Worm (Caenorhabditis elegans) whole organism, young adult: Measurements from ENCODE around the gene F13B12.3.

Experiments
- B0035.1 ChIP-seq: sonication (generic microtip); optimal IDR thresholded peaks from 2 replicates; lab custom pipeline; 2016; ENCODE audit warnings: missing genetic modification characterization, mild to moderate bottlenecking, missing compliant biosample characterization, missing genotype, missing genetic modification reagents
- C17E4.6 ChIP-seq: fragments of 200-800 bp; sonication (Bioruptor generic); IDR thresholded peaks from 2 replicates; pipeline ENCODE4 v1.3.6; 2022; ENCODE audit warnings: missing genetic modification reagents, missing genetic modification characterization, missing compliant biosample characterization
- F49E8.2 ChIP-seq: sonication (generic microtip); optimal IDR thresholded peaks from 3 replicates; lab custom pipeline; 2017; ENCODE audit warnings: missing genetic modification characterization, mild to moderate bottlenecking, missing compliant biosample characterization, antibody characterized with exemption, moderate library complexity; ENCODE audit not compliant: insufficient read depth
- F52B5.7 ChIP-seq: sonication (generic microtip); optimal IDR thresholded peaks from 2 replicates; lab custom pipeline; 2016; ENCODE audit warnings: mild to moderate bottlenecking, missing genetic modification characterization, missing compliant biosample characterization
- K12H6.12 ChIP-seq: fragments of 200-800 bp; sonication (Bioruptor generic); optimal IDR thresholded peaks from 2 replicates; lab custom pipeline; 2018; ENCODE audit warnings: mild to moderate bottlenecking, missing genetic modification characterization, missing compliant biosample characterization
- T07F8.4 ChIP-seq: sonication (generic microtip); optimal IDR thresholded peaks from 2 replicates; lab custom pipeline; 2016; ENCODE audit warnings: mild to moderate bottlenecking, missing genetic modification characterization, moderate library complexity, missing compliant biosample characterization
- Y79H2A.3 ChIP-seq: fragments of 200-800 bp; sonication (Bioruptor generic); conservative IDR thresholded peaks from 2 replicates; pipeline ENCODE4 v1.3.6; 2022; ENCODE audit warnings: missing genetic modification reagents, missing genetic modification characterization, missing compliant biosample characterization
- ZK185.1 ChIP-seq: sonication (generic microtip); optimal IDR thresholded peaks from 2 replicates; lab custom pipeline; 2016; ENCODE audit warnings: mild to moderate bottlenecking, missing genetic modification characterization, missing compliant biosample characterization; ENCODE audit not compliant: poor library complexity, severe bottlenecking
- akir-1 ChIP-seq: fragments of 200-800 bp; sonication (Bioruptor generic); optimal IDR thresholded peaks from 2 replicates; lab custom pipeline; 2018; ENCODE audit warnings: mild to moderate bottlenecking, missing genetic modification characterization, moderate library complexity, missing compliant biosample characterization
- aptf-2 ChIP-seq: fragments of 200-800 bp; sonication (Bioruptor generic); conservative IDR thresholded peaks from 2 replicates; pipeline ENCODE4 v1.3.6; 2022; ENCODE audit warnings: missing genetic modification reagents, missing genetic modification characterization, missing compliant biosample characterization
- atf-7 ChIP-seq: sonication (generic microtip); optimal IDR thresholded peaks from 2 replicates; lab custom pipeline; 2017; ENCODE audit warnings: mild to moderate bottlenecking, missing genetic modification characterization, missing compliant biosample characterization
- athp-1 ChIP-seq: sonication (generic microtip); optimal IDR thresholded peaks from 2 replicates; lab custom pipeline; 2017; ENCODE audit warnings: mild to moderate bottlenecking, missing genetic modification characterization, missing compliant biosample characterization
- attf-5 ChIP-seq: fragments of 200-800 bp; sonication (Bioruptor generic); optimal IDR thresholded peaks from 2 replicates; lab custom pipeline; 2018; ENCODE audit warnings: mild to moderate bottlenecking, missing genetic modification characterization, missing compliant biosample characterization
- cebp-1 ChIP-seq, 2 experiments: fragments of 200-800 bp in 1 of 2; sonication (Bioruptor generic) in 1 of 2; sonication (generic microtip) in 1 of 2; IDR thresholded peaks in 1 of 2; optimal IDR thresholded peaks in 1 of 2; 2 replicates each; pipeline versions ENCODE4 v1.3.6 to Lab custom; 2017 to 2022; ENCODE audit warnings: missing compliant biosample characterization in 2 of 2, missing genetic modification characterization in 2 of 2, mild to moderate bottlenecking in 1 of 2, missing genetic modification reagents in 1 of 2, moderate library complexity in 1 of 2
- cebp-2 ChIP-seq: fragments of 200-800 bp; sonication (Bioruptor generic); IDR thresholded peaks from 2 replicates; pipeline ENCODE4 v1.3.6; 2022; ENCODE audit warnings: missing genetic modification characterization, missing compliant biosample characterization
- ceh-27 ChIP-seq: fragments of 200-800 bp; sonication (Bioruptor generic); optimal IDR thresholded peaks from 2 replicates; lab custom pipeline; 2018; ENCODE audit warnings: mild to moderate bottlenecking, missing genetic modification characterization, moderate library complexity, missing compliant biosample characterization
- ceh-79 ChIP-seq: sonication (generic microtip); optimal IDR thresholded peaks from 2 replicates; lab custom pipeline; 2017; ENCODE audit warnings: mild to moderate bottlenecking, missing genetic modification characterization, missing compliant biosample characterization
- die-1 ChIP-seq: sonication (generic microtip); optimal IDR thresholded peaks from 2 replicates; lab custom pipeline; 2016; ENCODE audit warnings: missing genotype, mild to moderate bottlenecking, missing genetic modification characterization, missing compliant biosample characterization
- dox-1 ChIP-seq: fragments of 200-800 bp; sonication (Bioruptor generic); IDR thresholded peaks from 2 replicates; pipeline ENCODE4 v1.3.6; 2022; ENCODE audit warnings: missing genetic modification reagents, missing genetic modification characterization, missing compliant biosample characterization
- efl-1 ChIP-seq: fragments of 150-350 bp; optimal IDR thresholded peaks from 2 replicates; lab custom pipeline; 2014; ENCODE audit warnings: missing biosample characterization, missing genetic modification reagents, missing genetic modification characterization
- egl-18 ChIP-seq: fragments of 200-800 bp; sonication (Bioruptor generic); IDR thresholded peaks from 2 replicates; pipeline ENCODE4 v1.3.6; 2022; ENCODE audit warnings: missing genetic modification reagents, missing genetic modification characterization, missing compliant biosample characterization
- ekl-4 ChIP-seq: fragments of 200-800 bp; sonication (Bioruptor generic); IDR thresholded peaks from 2 replicates; pipeline ENCODE4 v1.3.6; 2022; ENCODE audit warnings: missing genetic modification reagents, missing genetic modification characterization, missing compliant biosample characterization
- gei-17 ChIP-seq: fragments of 200-800 bp; sonication (Bioruptor generic); optimal IDR thresholded peaks from 2 replicates; lab custom pipeline; 2018; ENCODE audit warnings: mild to moderate bottlenecking, missing genetic modification characterization, missing compliant biosample characterization
- him-1 ChIP-seq: sonication (generic microtip); optimal IDR thresholded peaks from 2 replicates; lab custom pipeline; 2016; ENCODE audit warnings: missing genotype, missing genetic modification reagents, missing genetic modification characterization, missing compliant biosample characterization
- hlh-12 ChIP-seq: sonication (generic microtip); optimal IDR thresholded peaks from 2 replicates; lab custom pipeline; 2016; ENCODE audit warnings: missing genetic modification characterization, missing compliant biosample characterization
- hmg-1.2 ChIP-seq: fragments of 200-800 bp; sonication (Bioruptor generic); IDR thresholded peaks from 2 replicates; pipeline ENCODE4 v1.3.6; 2022; ENCODE audit warnings: missing genetic modification reagents, missing genetic modification characterization, missing compliant biosample characterization
- hmg-20 ChIP-seq: fragments of 200-800 bp; sonication (Bioruptor generic); IDR thresholded peaks from 2 replicates; pipeline ENCODE4 v1.3.6; 2022; ENCODE audit warnings: missing genetic modification reagents, missing genetic modification characterization, missing compliant biosample characterization
- hsf-1 ChIP-seq: fragments of 200-800 bp; sonication (Bioruptor generic); IDR thresholded peaks from 2 replicates; pipeline ENCODE4 v1.3.6; 2022; ENCODE audit warnings: missing genetic modification reagents, missing genetic modification characterization, missing compliant biosample characterization
- lag-1 ChIP-seq: fragments of 200-800 bp; sonication (Bioruptor generic); IDR thresholded peaks from 2 replicates; pipeline ENCODE4 v1.3.6; 2022; ENCODE audit warnings: missing genetic modification reagents, missing genetic modification characterization, missing compliant biosample characterization
- lin-40 ChIP-seq: sonication (generic microtip); optimal IDR thresholded peaks from 2 replicates; lab custom pipeline; 2016; ENCODE audit warnings: missing genetic modification characterization, mild to moderate bottlenecking, missing compliant biosample characterization, missing genotype, missing genetic modification reagents
- lsl-1 ChIP-seq: fragments of 200-800 bp; sonication (Bioruptor generic); optimal IDR thresholded peaks from 2 replicates; lab custom pipeline; 2018; ENCODE audit warnings: mild to moderate bottlenecking, missing genetic modification characterization, moderate library complexity, missing compliant biosample characterization
- madf-3 ChIP-seq: fragments of 200-800 bp; sonication (Bioruptor generic); IDR thresholded peaks from 2 replicates; pipeline ENCODE4 v1.3.6; 2022; ENCODE audit warnings: missing genetic modification reagents, missing genetic modification characterization, missing compliant biosample characterization
- madf-8 ChIP-seq: fragments of 200-800 bp; sonication (Bioruptor generic); conservative IDR thresholded peaks from 2 replicates; pipeline ENCODE4 v1.3.6; 2022; ENCODE audit warnings: missing genetic modification reagents, missing genetic modification characterization, missing compliant biosample characterization
- mcd-1 ChIP-seq: fragments of 200-800 bp; sonication (Bioruptor generic); IDR thresholded peaks from 2 replicates; pipeline ENCODE4 v1.3.6; 2022; ENCODE audit warnings: missing genetic modification reagents, missing genetic modification characterization, missing compliant biosample characterization
- nfya-2 ChIP-seq: fragments of 200-800 bp; sonication (Bioruptor generic); IDR thresholded peaks from 2 replicates; pipeline ENCODE4 v1.3.6; 2022; ENCODE audit warnings: missing genetic modification reagents, missing genetic modification characterization, missing compliant biosample characterization
- nhr-120 ChIP-seq: fragments of 200-800 bp; sonication (Bioruptor generic); IDR thresholded peaks from 2 replicates; pipeline ENCODE4 v1.3.6; 2022; ENCODE audit warnings: missing genetic modification characterization, missing compliant biosample characterization
- nhr-90 ChIP-seq: sonication (generic microtip); optimal IDR thresholded peaks from 2 replicates; lab custom pipeline; 2016; ENCODE audit warnings: missing genotype, mild to moderate bottlenecking, missing genetic modification characterization, missing compliant biosample characterization
- rcor-1 ChIP-seq: fragments of 200-800 bp; sonication (Bioruptor generic); IDR thresholded peaks from 2 replicates; pipeline ENCODE4 v1.3.6; 2022; ENCODE audit warnings: missing genetic modification reagents, missing genetic modification characterization, missing compliant biosample characterization
- sea-2 ChIP-seq: fragments of 200-800 bp; sonication (Bioruptor generic); IDR thresholded peaks from 2 replicates; pipeline ENCODE4 v1.3.6; 2022; ENCODE audit warnings: missing genetic modification characterization, missing compliant biosample characterization
- somi-1 ChIP-seq: fragments of 200-800 bp; sonication (Bioruptor generic); optimal IDR thresholded peaks from 2 replicates; lab custom pipeline; 2018; ENCODE audit warnings: mild to moderate bottlenecking, missing genetic modification characterization, missing compliant biosample characterization
- zfh-2 ChIP-seq: fragments of 200-800 bp; sonication (Bioruptor generic); conservative IDR thresholded peaks from 2 replicates; pipeline ENCODE4 v1.3.6; 2022; ENCODE audit warnings: missing genetic modification reagents, missing genetic modification characterization, missing compliant biosample characterization
- ztf-18 ChIP-seq: sonication (generic microtip); optimal IDR thresholded peaks from 2 replicates; lab custom pipeline; 2016; ENCODE audit warnings: missing genotype, mild to moderate bottlenecking, missing genetic modification characterization, missing compliant biosample characterization
- ztf-3 ChIP-seq: fragments of 200-800 bp; sonication (Bioruptor generic); optimal IDR thresholded peaks from 2 replicates; lab custom pipeline; 2018; ENCODE audit warnings: mild to moderate bottlenecking, missing genetic modification characterization, missing compliant biosample characterization

F13B12.3 gene

DNA sequence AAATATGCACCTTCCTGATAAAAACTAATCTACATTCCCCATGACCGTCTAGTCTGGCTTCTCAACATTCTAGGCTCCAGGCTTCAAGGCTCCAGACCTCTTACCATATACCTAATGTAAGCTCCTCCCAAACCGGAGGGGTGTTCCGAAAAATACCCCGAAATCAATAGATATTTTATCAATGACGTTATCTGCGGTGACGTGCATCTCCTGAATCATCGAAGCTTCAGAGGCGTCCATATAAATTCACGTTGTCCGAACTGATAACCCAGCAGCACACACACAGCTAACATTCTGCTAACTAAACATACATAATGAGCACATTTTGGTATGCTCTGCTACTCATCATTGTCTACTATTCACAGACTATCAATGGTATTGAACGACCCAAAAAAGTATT lies 30.6 kb downstream of the F13B12.3 start, which contains the start of gene ugt-44 (continued):
- TF ChIP-seq dox-1 (GFP tag; lab: Robert Waterston, UW) (peak; percentile 40; the same call in 1 of the 2 replicates), ztf-18 (no peak), lsl-1 (no peak), F52B5.7 (tag; lab: Kevin White, UChicago) (no peak), ekl-4 (GFP tag; lab: Robert Waterston, UW) (no peak), akir-1 (GFP tag; lab: Kevin White, UChicago) (no peak), hsf-1 (GFP tag; lab: Robert Waterston, UW) (no peak), ztf-3 (no peak)

DNA sequence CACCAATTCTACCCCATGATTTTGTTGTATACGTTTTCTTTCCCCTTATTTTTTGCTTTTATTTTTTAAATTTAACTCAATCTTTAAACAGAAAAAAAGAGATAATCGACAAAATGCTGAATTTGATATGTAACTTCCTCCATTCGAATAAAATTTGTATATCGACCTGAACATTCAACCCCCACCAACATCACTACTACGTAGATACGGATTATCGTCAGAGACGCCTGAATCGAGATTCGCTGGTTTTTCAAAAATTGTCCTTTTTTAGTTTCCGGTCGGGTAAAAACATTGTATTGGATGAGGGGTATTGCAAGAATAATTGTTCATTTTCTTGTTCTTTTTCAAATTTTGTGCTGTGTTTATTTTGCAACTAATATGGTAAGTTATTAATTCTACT lies 33.6 kb downstream of the F13B12.3 start, which contains the start of gene bgnt-1.1:
TSS of gene bgnt-1.1 (plus strand) at position 301 of the 400 bp plus-strand sequence.
- TF ChIP-seq ztf-3 (no peak), ZK185.1 (no peak), egl-18 (GFP tag; lab: Robert Waterston, UW) (no peak), die-1 (tag; lab: Kevin White, UChicago) (no peak), madf-8 (GFP tag; lab: Robert Waterston, UW) (no peak), lin-40 (tag; lab: Kevin White, UChicago) (no peak), efl-1 (GFP tag; lab: Kevin White, UChicago) (no peak), somi-1 (GFP tag; lab: Kevin White, UChicago) (no peak), hmg-20 (no peak), gei-17 (GFP tag; lab: Kevin White, UChicago) (no peak), hlh-12 (no peak), F49E8.2 (tag; lab: Kevin White, UChicago) (no peak), sea-2 (no peak)

DNA sequence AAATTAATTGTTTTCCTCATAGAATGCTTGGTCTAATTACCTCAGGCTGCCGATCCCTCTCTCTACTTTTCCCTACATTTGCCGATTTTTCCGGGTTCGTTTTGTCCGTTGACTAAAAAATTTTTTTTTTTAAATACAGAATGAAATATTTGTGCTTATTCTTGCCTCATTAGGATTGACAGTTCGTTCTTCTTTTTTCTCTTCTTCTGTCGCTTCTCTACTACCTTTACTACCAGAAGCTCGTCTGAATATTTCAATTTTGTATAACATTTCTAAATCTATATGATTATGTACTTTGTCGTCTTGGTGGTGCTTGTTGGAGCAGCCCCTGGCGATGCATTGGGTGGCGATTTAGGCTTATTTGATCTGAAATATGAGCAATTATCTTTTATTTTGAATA lies 36.3 kb downstream of the F13B12.3 start:
- TF ChIP-seq athp-1 (tag; lab: Kevin White, UChicago): no peak
- no peak for TF ChIP-seq hsf-1 (GFP tag; lab: Robert Waterston, UW)
- no peak for TF ChIP-seq nhr-120 (GFP tag; lab: Robert Waterston, UW)
- no peak for TF ChIP-seq ceh-79 (tag; lab: Kevin White, UChicago)
- no peak for TF ChIP-seq somi-1 (GFP tag; lab: Kevin White, UChicago)
- no peak for TF ChIP-seq him-1 (tag; lab: Kevin White, UChicago)
- TF ChIP-seq T07F8.4 (tag; lab: Kevin White, UChicago): no peak
- no peak for TF ChIP-seq rcor-1 (GFP tag; lab: Robert Waterston, UW)
- TF ChIP-seq hlh-12: no peak
- TF ChIP-seq gei-17 (GFP tag; lab: Kevin White, UChicago): no peak
- TF ChIP-seq Y79H2A.3 (GFP tag; lab: Robert Waterston, UW): no peak
- TF ChIP-seq B0035.1 (tag; lab: Kevin White, UChicago): no peak
- TF ChIP-seq lag-1 (GFP tag; lab: Robert Waterston, UW): no peak
- no peak for TF ChIP-seq efl-1 (GFP tag; lab: Kevin White, UChicago)
- TF ChIP-seq aptf-2 (GFP tag; lab: Robert Waterston, UW): no peak
- TF ChIP-seq ekl-4 (GFP tag; lab: Robert Waterston, UW): no peak
- no peak for TF ChIP-seq C17E4.6
- no peak for TF ChIP-seq madf-3 (GFP tag; lab: Robert Waterston, UW)
- no peak for TF ChIP-seq cebp-2 (GFP tag; lab: Robert Waterston, UW)
- TF ChIP-seq die-1 (tag; lab: Kevin White, UChicago): no peak

DNA sequence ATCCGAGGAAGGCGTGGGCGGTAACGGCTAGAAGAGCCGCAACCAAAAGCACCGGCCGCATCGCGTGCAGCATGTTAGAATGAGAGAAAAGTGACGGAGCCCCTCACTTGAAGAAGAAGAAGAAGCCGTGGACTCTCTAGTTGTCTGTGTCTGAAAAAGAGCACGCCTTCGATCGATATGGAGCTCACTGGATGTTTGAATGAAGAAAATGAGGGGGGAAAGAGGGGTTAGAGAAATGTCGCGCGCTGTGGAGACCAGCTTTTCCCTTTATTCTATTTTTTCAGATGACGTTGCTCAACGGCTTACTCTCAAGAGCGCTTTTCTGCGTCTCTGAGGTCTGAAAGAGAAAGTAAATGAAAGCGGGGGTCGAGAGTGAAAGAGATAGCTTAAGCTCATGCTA lies 42.8 kb downstream of the F13B12.3 start, which contains the start of gene egl-21:
TSS of gene egl-21 (minus strand) at position 150 of the 400 bp plus-strand sequence.
- TF ChIP-seq nfya-2 (GFP tag; lab: Robert Waterston, UW) (no peak), ceh-79 (tag; lab: Kevin White, UChicago) (no peak), ceh-27 (peak; percentile 42), lsl-1 (no peak), lin-40 (tag; lab: Kevin White, UChicago) (peak; percentile 33), attf-5 (GFP tag; lab: Kevin White, UChicago) (peak; percentile 40), madf-3 (GFP tag; lab: Robert Waterston, UW) (no peak), nhr-90 (tag; lab: Kevin White, UChicago) (no peak), cebp-1 (GFP tag; IDR thresholded peaks at IDR 0.05; lab: Robert Waterston, UW) (no peak), cebp-1 (tag; optimal IDR thresholded peaks at IDR 0.05; lab: Kevin White, UChicago) (peak; percentile 47), hmg-1.2 (GFP tag; lab: Robert Waterston, UW) (peak; percentile 24; the same call in 1 of the 2 replicates), somi-1 (GFP tag; lab: Kevin White, UChicago) (peak; percentile 46), mcd-1 (GFP tag; lab: Robert Waterston, UW) (peak; percentile 18; the same call in 1 of the 2 replicates), hlh-12 (no peak), K12H6.12 (peak; percentile 60), zfh-2 (GFP tag; lab: Robert Waterston, UW) (peak; percentile 76), atf-7 (peak; percentile 2)
